Fruit fly (Drosophila melanogaster) whole organism, embryonic: ENCODE measurements around the gene CG45676.
A peak's percentile ranks its signal among the peaks of the same experiment; 100 is the strongest.

Source experiments
- ATbp ChIP-seq: fragments of 200-800 bp; sonication (Bioruptor generic); optimal IDR thresholded peaks from 2 replicates; lab custom pipeline; 2017; ENCODE audit warnings: missing biosample characterization, mild to moderate bottlenecking, missing genetic modification characterization, missing genetic modification reagents
- Asciz ChIP-seq: fragments of 200-800 bp; sonication (Bioruptor generic); optimal IDR thresholded peaks from 2 replicates; lab custom pipeline; 2017; ENCODE audit warnings: missing biosample characterization, mild to moderate bottlenecking, missing genetic modification characterization, missing genetic modification reagents
- CG10543 ChIP-seq: fragments of 200-800 bp; sonication (Bioruptor generic); optimal IDR thresholded peaks from 3 replicates; lab custom pipeline; 2017; ENCODE audit warnings: missing biosample characterization, mild to moderate bottlenecking, missing genetic modification characterization, moderate library complexity
- CG11085 ChIP-seq: fragments of 200-800 bp; sonication (Bioruptor generic); IDR thresholded peaks from 2 replicates; pipeline ENCODE4 v1.3.6; 2022; ENCODE audit warnings: missing biosample characterization, missing genetic modification characterization
- CG11456 ChIP-seq: fragments of 200-800 bp; sonication (Bioruptor generic); IDR thresholded peaks from 3 replicates; pipeline ENCODE4 v1.3.6; 2022; ENCODE audit warnings: missing biosample characterization, missing genetic modification characterization
- CG11504 ChIP-seq: fragments of 200-800 bp; sonication (Bioruptor generic); optimal IDR thresholded peaks from 3 replicates; lab custom pipeline; 2019; ENCODE audit warnings: missing biosample characterization, mild to moderate bottlenecking, missing genetic modification characterization, moderate library complexity
- CG12236 ChIP-seq: fragments of 200-800 bp; sonication (Bioruptor generic); optimal IDR thresholded peaks from 2 replicates; lab custom pipeline; 2016; ENCODE audit warnings: missing biosample characterization, missing genetic modification characterization
- CG1233 ChIP-seq: fragments of 200-800 bp; sonication (Bioruptor generic); optimal IDR thresholded peaks from 4 replicates; lab custom pipeline; 2018; ENCODE audit warnings: missing biosample characterization, mild to moderate bottlenecking, missing genetic modification characterization
- CG12659 ChIP-seq: fragments of 200-800 bp; sonication (Bioruptor generic); optimal IDR thresholded peaks from 3 replicates; lab custom pipeline; 2017; ENCODE audit warnings: mild to moderate bottlenecking, missing biosample characterization, missing genetic modification reagents, missing genetic modification characterization
- CG12744 ChIP-seq: fragments of 200-800 bp; sonication (Bioruptor generic); optimal IDR thresholded peaks from 2 replicates; lab custom pipeline; 2016; ENCODE audit warnings: missing biosample characterization, missing genetic modification characterization
- CG13775 ChIP-seq: fragments of 200-800 bp; sonication (Bioruptor generic); optimal IDR thresholded peaks from 3 replicates; lab custom pipeline; 2017; ENCODE audit warnings: missing biosample characterization, mild to moderate bottlenecking, missing genetic modification characterization
- CG14441 ChIP-seq: fragments of 200-800 bp; sonication (Bioruptor generic); IDR thresholded peaks from 2 replicates; pipeline ENCODE4 v1.3.6; 2022; ENCODE audit warnings: missing biosample characterization, missing genetic modification characterization
- CG15073 ChIP-seq: fragments of 200-800 bp; sonication (Bioruptor generic); optimal IDR thresholded peaks from 2 replicates; lab custom pipeline; 2016; ENCODE audit warnings: missing biosample characterization, missing genetic modification characterization
- CG1603 ChIP-seq: fragments of 200-800 bp; sonication (Bioruptor generic); optimal IDR thresholded peaks from 2 replicates; lab custom pipeline; 2019; ENCODE audit warnings: missing biosample characterization, mild to moderate bottlenecking, missing genetic modification characterization, moderate library complexity
- CG1832 ChIP-seq: fragments of 200-800 bp; sonication (Bioruptor generic); optimal IDR thresholded peaks from 2 replicates; lab custom pipeline; 2017; ENCODE audit warnings: missing biosample characterization, mild to moderate bottlenecking, missing genetic modification characterization, inconsistent platforms
- CG6254 ChIP-seq: fragments of 200-800 bp; sonication (Bioruptor generic); optimal IDR thresholded peaks from 3 replicates; lab custom pipeline; 2017; ENCODE audit warnings: mild to moderate bottlenecking, missing biosample characterization, missing genetic modification reagents, missing genetic modification characterization
- CG6689 ChIP-seq: fragments of 200-800 bp; sonication (Bioruptor generic); IDR thresholded peaks from 2 replicates; pipeline ENCODE4 v1.3.6; 2022; ENCODE audit warnings: missing biosample characterization, missing genetic modification characterization
- CG6854 ChIP-seq: fragments of 200-800 bp; sonication (Bioruptor generic); optimal IDR thresholded peaks from 3 replicates; lab custom pipeline; 2017; ENCODE audit warnings: missing biosample characterization, mild to moderate bottlenecking, missing genetic modification characterization
- CG7357 ChIP-seq: fragments of 200-800 bp; sonication (Bioruptor generic); IDR thresholded peaks from 3 replicates; pipeline ENCODE4 v1.3.6; 2022; ENCODE audit warnings: missing biosample characterization, missing genetic modification characterization
- CG7745 ChIP-seq: fragments of 200-800 bp; sonication (Bioruptor generic); optimal IDR thresholded peaks from 2 replicates; lab custom pipeline; 2018; ENCODE audit warnings: missing biosample characterization, mild to moderate bottlenecking, missing genetic modification characterization, moderate library complexity
- CG8924 ChIP-seq: fragments of 200-800 bp; optimal IDR thresholded peaks from 3 replicates; lab custom pipeline; 2019; ENCODE audit warnings: missing biosample characterization, mild to moderate bottlenecking, missing genetic modification characterization, moderate library complexity
- CG8944 ChIP-seq: fragments of 200-800 bp; sonication (Bioruptor generic); optimal IDR thresholded peaks from 3 replicates; lab custom pipeline; 2016; ENCODE audit warnings: missing biosample characterization, missing genetic modification characterization
- Camta ChIP-seq: fragments of 200-800 bp; sonication (Bioruptor generic); optimal IDR thresholded peaks from 2 replicates; lab custom pipeline; 2016; ENCODE audit warnings: missing biosample characterization, missing genetic modification characterization
- Elba2 ChIP-seq: fragments of 200-800 bp; sonication (Bioruptor generic); optimal IDR thresholded peaks from 3 replicates; lab custom pipeline; 2016; ENCODE audit warnings: missing biosample characterization, missing genetic modification characterization
- Ets65A ChIP-seq: fragments of 200-800 bp; sonication (Bioruptor generic); peaks from one replicate; lab custom pipeline; 2016; ENCODE audit warnings: missing biosample characterization, missing genetic modification characterization
- Lpt ChIP-seq: fragments of >200 bp; optimal IDR thresholded peaks from 2 replicates; lab custom pipeline; 2018; ENCODE audit warnings: missing biosample characterization, missing genetic modification characterization
- MESR4 ChIP-seq: fragments of 200-800 bp; sonication (Bioruptor generic); optimal IDR thresholded peaks from 2 replicates; lab custom pipeline; 2018; ENCODE audit warnings: missing biosample characterization, mild to moderate bottlenecking, missing genetic modification characterization, moderate library complexity
- Max ChIP-seq: fragments of 200-800 bp; sonication (Bioruptor generic); optimal IDR thresholded peaks from 2 replicates; lab custom pipeline; 2016; ENCODE audit warnings: missing biosample characterization, mild to moderate bottlenecking, missing genetic modification characterization
- Mes4 ChIP-seq: fragments of 200-800 bp; sonication (Bioruptor generic); optimal IDR thresholded peaks from 2 replicates; lab custom pipeline; 2016; ENCODE audit warnings: missing biosample characterization, missing genetic modification characterization
- Nf-YC ChIP-seq: fragments of 200-800 bp; optimal IDR thresholded peaks from 3 replicates; lab custom pipeline; 2019; ENCODE audit warnings: missing biosample characterization, mild to moderate bottlenecking, missing genetic modification characterization, moderate library complexity
- Tbp ChIP-seq: fragments of >200 bp; optimal IDR thresholded peaks from 2 replicates; lab custom pipeline; 2018; ENCODE audit warnings: missing biosample characterization, missing genetic modification characterization
- Vsx1 ChIP-seq: fragments of 200-800 bp; sonication (Bioruptor generic); optimal IDR thresholded peaks from 2 replicates; lab custom pipeline; 2017; ENCODE audit warnings: missing biosample characterization, mild to moderate bottlenecking, missing genetic modification characterization, missing genetic modification reagents
- Xbp1 ChIP-seq: fragments of 200-800 bp; sonication (Bioruptor generic); optimal IDR thresholded peaks from 3 replicates; lab custom pipeline; 2016; ENCODE audit warnings: missing biosample characterization, mild to moderate bottlenecking, missing genetic modification characterization
- al ChIP-seq: fragments of 200-800 bp; sonication (Bioruptor generic); IDR thresholded peaks from 2 replicates; pipeline ENCODE4 v1.3.6; 2022; ENCODE audit warnings: missing biosample characterization, missing genetic modification characterization
- az2 ChIP-seq: fragments of 200-800 bp; sonication (Bioruptor generic); optimal IDR thresholded peaks from 3 replicates; lab custom pipeline; 2016; ENCODE audit warnings: missing biosample characterization, missing genetic modification characterization
- bsh ChIP-seq, 2 experiments: fragments of 200-800 bp; sonication (Bioruptor generic); optimal IDR thresholded peaks; 2 replicates each; lab custom pipeline; 2017 to 2018; ENCODE audit warnings: mild to moderate bottlenecking in 2 of 2, missing biosample characterization in 2 of 2, missing genetic modification characterization in 2 of 2, moderate library complexity in 1 of 2
- chn ChIP-seq: fragments of 200-800 bp; sonication (Bioruptor generic); optimal IDR thresholded peaks from 2 replicates; lab custom pipeline; 2016; ENCODE audit warnings: missing biosample characterization, missing genetic modification characterization
- corto ChIP-seq: fragments of 200-800 bp; sonication (Bioruptor generic); optimal IDR thresholded peaks from 2 replicates; lab custom pipeline; 2016; ENCODE audit warnings: missing biosample characterization, mild to moderate bottlenecking, missing genetic modification characterization, moderate library complexity
- crol ChIP-seq: fragments of 200-800 bp; sonication (Bioruptor generic); IDR thresholded peaks from 2 replicates; pipeline ENCODE4 v1.3.6; 2022; ENCODE audit warnings: missing biosample characterization, missing genetic modification characterization
- crp ChIP-seq, 2 experiments: fragments of 200-800 bp; sonication (Bioruptor generic); optimal IDR thresholded peaks; 2 replicates in 1 of 2; 3 replicates in 1 of 2; lab custom pipeline; 2017; ENCODE audit warnings: missing biosample characterization in 2 of 2, missing genetic modification characterization in 2 of 2, mild to moderate bottlenecking in 1 of 2, moderate library complexity in 1 of 2
- dmrt11E ChIP-seq: fragments of 200-800 bp; sonication (Bioruptor generic); optimal IDR thresholded peaks from 3 replicates; lab custom pipeline; 2018; ENCODE audit warnings: missing biosample characterization, mild to moderate bottlenecking, missing genetic modification characterization, moderate library complexity
- esg ChIP-seq: fragments of 200-800 bp; sonication (Bioruptor generic); conservative IDR thresholded peaks from 2 replicates; pipeline ENCODE4 v1.3.6; 2022; ENCODE audit warnings: missing biosample characterization, missing genetic modification characterization
- gcm ChIP-seq: fragments of 200-800 bp; sonication (Bioruptor generic); optimal IDR thresholded peaks from 2 replicates; lab custom pipeline; 2019; ENCODE audit warnings: missing biosample characterization, mild to moderate bottlenecking, missing genetic modification characterization, moderate library complexity
- gcm2 ChIP-seq: fragments of 200-800 bp; sonication (Bioruptor generic); optimal IDR thresholded peaks from 2 replicates; lab custom pipeline; 2016; ENCODE audit warnings: missing biosample characterization, missing genetic modification characterization
- gem ChIP-seq: fragments of 200-800 bp; sonication (Bioruptor generic); optimal IDR thresholded peaks from 2 replicates; lab custom pipeline; 2019; ENCODE audit warnings: missing biosample characterization, mild to moderate bottlenecking, missing genetic modification characterization, moderate library complexity
- gsb-n ChIP-seq: fragments of 200-800 bp; sonication (Bioruptor generic); optimal IDR thresholded peaks from 3 replicates; lab custom pipeline; 2018; ENCODE audit warnings: missing biosample characterization, mild to moderate bottlenecking, missing genetic modification characterization
- hth ChIP-seq: fragments of >200 bp; optimal IDR thresholded peaks from 2 replicates; lab custom pipeline; 2017; ENCODE audit warnings: inconsistent platforms
- jumu ChIP-seq: fragments of 200-800 bp; sonication (Bioruptor generic); optimal IDR thresholded peaks from 3 replicates; lab custom pipeline; 2016; ENCODE audit warnings: missing biosample characterization, missing genetic modification characterization
- oc ChIP-seq: fragments of 200-800 bp; sonication (Bioruptor generic); optimal IDR thresholded peaks from 2 replicates; lab custom pipeline; 2018; ENCODE audit warnings: missing biosample characterization, mild to moderate bottlenecking, missing genetic modification characterization, moderate library complexity
- unc-4 ChIP-seq: fragments of 200-800 bp; sonication (Bioruptor generic); IDR thresholded peaks from 2 replicates; pipeline ENCODE4 v1.3.6; 2022; ENCODE audit warnings: missing biosample characterization, missing genetic modification characterization; ENCODE audit not compliant: partially characterized antibody

Gene CG45676

DNA sequence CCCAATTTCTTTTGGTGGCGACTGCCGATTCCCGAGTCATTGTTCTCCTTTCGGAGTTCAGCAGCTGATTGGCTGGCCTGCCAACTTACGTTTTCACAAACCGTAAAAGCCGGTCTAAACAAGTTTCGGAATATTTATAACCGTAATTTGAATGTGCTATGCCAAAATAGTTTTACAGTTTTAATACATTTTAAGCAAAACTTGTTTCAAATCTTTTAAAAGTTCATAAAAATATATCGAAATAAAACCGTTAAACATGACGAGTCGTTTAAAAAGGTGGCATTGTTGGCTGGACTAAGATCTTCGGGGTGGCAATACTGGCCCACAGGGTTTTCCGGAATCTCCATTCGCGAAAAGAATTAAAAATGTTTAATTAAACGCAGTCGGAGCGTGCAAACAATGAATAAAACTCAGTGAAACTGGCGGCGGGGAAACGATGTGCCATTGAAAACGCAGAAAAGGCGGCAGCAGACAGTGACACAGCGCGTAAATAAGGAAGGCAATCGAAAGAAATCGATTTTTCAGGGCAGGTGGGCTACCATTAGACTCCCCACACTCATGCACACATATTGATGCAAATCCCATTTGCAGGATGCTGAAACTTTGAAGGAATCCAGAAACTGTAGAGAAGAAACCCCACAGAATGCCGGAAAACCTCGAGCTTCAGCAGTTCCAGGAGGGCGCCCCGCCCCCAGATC, 17.0 kb downstream of the CG45676 start, which contains the start of the genes Exd2 and CG5281 (continued):
- no peak for TF ChIP-seq CG15073 (GFP tag; lab: Kevin White, UChicago)
- TF ChIP-seq az2 (GFP tag; lab: Kevin White, UChicago), result peak; percentile 26
- no peak for TF ChIP-seq CG7745
- no peak for TF ChIP-seq CG1832
- peak; percentile 60 to 93 for TF ChIP-seq crp (GFP tag; optimal IDR thresholded peaks at IDR 0.05; lab: Kevin White, UChicago)
- TF ChIP-seq Nf-YC (tag; lab: Kevin White, UChicago), result peak; percentile 25
- no peak for TF ChIP-seq gem (tag; lab: Kevin White, UChicago)
- peak; percentile 9 for TF ChIP-seq CG1233 (GFP tag; lab: Kevin White, UChicago)
- peak; percentile 38 for TF ChIP-seq CG8924 (tag; lab: Kevin White, UChicago)
- TF ChIP-seq CG11504 (tag; lab: Kevin White, UChicago), result no peak
- peak; percentile 43 for TF ChIP-seq CG12236 (GFP tag; lab: Kevin White, UChicago)
- TF ChIP-seq Mes4 (GFP tag; lab: Kevin White, UChicago), result peak; percentile 46
- peak; percentile 39 for TF ChIP-seq Camta (GFP tag; lab: Kevin White, UChicago)
- TF ChIP-seq Max (GFP tag; lab: Kevin White, UChicago), result peak; percentile 56
- TF ChIP-seq gcm2 (GFP tag; lab: Kevin White, UChicago), result no peak
- TF ChIP-seq CG12659 (GFP tag; lab: Kevin White, UChicago), result peak; percentile 75
- TF ChIP-seq bsh (GFP tag; optimal IDR thresholded peaks at IDR 0.05; lab: Kevin White, UChicago), result peak in 1 of 2 experiments; percentile 52
- TF ChIP-seq Vsx1 (GFP tag; lab: Kevin White, UChicago), result no peak
- peak; percentile 59 for TF ChIP-seq CG10543 (GFP tag; lab: Kevin White, UChicago)
- no peak for TF ChIP-seq al (GFP tag; lab: Robert Waterston, UW)
- no peak for TF ChIP-seq Lpt (GFP tag; lab: Kevin White, UChicago)
- TF ChIP-seq Xbp1 (GFP tag; lab: Kevin White, UChicago), result peak; percentile 77
- no peak for TF ChIP-seq CG11085 (GFP tag; lab: Robert Waterston, UW)
- TF ChIP-seq ATbp (GFP tag; lab: Kevin White, UChicago), result no peak
- peak; percentile 68 for TF ChIP-seq CG1603 (tag; lab: Kevin White, UChicago)
- no peak for TF ChIP-seq gsb-n (tag; lab: Kevin White, UChicago)
- no peak for TF ChIP-seq hth
- TF ChIP-seq Asciz (GFP tag; lab: Kevin White, UChicago), result no peak
- TF ChIP-seq CG6854 (GFP tag; lab: Kevin White, UChicago), result no peak
- no peak for TF ChIP-seq oc (tag; lab: Kevin White, UChicago)
- peak; percentile 43 for TF ChIP-seq MESR4 (GFP tag; lab: Kevin White, UChicago)
- peak; percentile 46 for TF ChIP-seq gcm (GFP tag; lab: Kevin White, UChicago)
- TF ChIP-seq esg (GFP tag; lab: Robert Waterston, UW), result no peak
- peak; percentile 20 for TF ChIP-seq Elba2 (GFP tag; lab: Kevin White, UChicago)
- TF ChIP-seq chn (GFP tag; lab: Kevin White, UChicago), result peak; percentile 59
- TF ChIP-seq unc-4 (GFP tag; lab: Robert Waterston, UW), result no peak
- TF ChIP-seq CG12744 (GFP tag; lab: Kevin White, UChicago), result peak; percentile 20
- peak; percentile 14 for TF ChIP-seq CG8944 (GFP tag; lab: Kevin White, UChicago)
- peak; percentile 59 for TF ChIP-seq dmrt11E
- TF ChIP-seq CG14441 (GFP tag; lab: Robert Waterston, UW), result no peak
- no peak for TF ChIP-seq corto (GFP tag; lab: Kevin White, UChicago)
- TF ChIP-seq Tbp (GFP tag; lab: Kevin White, UChicago), result no peak
- no peak for TF ChIP-seq crol
- no peak for TF ChIP-seq CG7357 (GFP tag; lab: Robert Waterston, UW)
- no peak for TF ChIP-seq CG11456 (GFP tag; lab: Robert Waterston, UW)
- TF ChIP-seq CG6254 (GFP tag; lab: Kevin White, UChicago), result peak; percentile 4
- peak; percentile 61 for TF ChIP-seq CG13775 (GFP tag; lab: Kevin White, UChicago)
- TF ChIP-seq Ets65A (GFP tag; lab: Kevin White, UChicago), result peak; percentile 96
- peak; percentile 17 for TF ChIP-seq jumu (GFP tag; lab: Kevin White, UChicago)
- TF ChIP-seq CG6689 (GFP tag; lab: Robert Waterston, UW), result peak; percentile 48
